Fruit fly (Drosophila melanogaster): ENCODE results near the gene CG43091.

The CG43091 gene

DNA sequence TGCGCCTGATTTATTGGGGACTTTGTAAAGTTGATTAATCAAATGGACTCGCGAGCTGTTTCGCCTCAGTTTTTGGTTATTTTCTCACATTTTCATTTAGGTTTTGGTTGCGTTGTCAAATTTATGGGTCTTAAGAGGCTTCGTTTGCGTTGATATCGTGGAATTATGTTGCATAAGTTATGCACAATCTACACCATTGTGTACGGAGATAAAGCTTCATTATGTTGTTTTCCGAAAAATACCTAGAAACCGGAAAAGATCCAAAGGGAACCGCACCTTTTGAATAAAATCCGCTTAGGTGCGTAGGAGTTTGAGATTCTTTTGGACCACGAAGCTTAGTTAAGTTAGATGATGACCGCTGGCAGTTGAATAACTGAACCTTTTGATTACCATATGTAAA, 11.4 kb downstream of the CG43091 start:
- peak in 1 of 2 experiments; percentile 78 for TF ChIP-seq Pdp1 (GFP tag; optimal IDR thresholded peaks at IDR 0.05)
- no peak for TF ChIP-seq CG31224 (GFP tag; IDR thresholded peaks at IDR 0.05)
- no peak for TF ChIP-seq CG17359 (tag; optimal IDR thresholded peaks at IDR 0.05)
- no peak for TF ChIP-seq CG17361 (GFP tag; IDR thresholded peaks at IDR 0.05)
- TF ChIP-seq oc (tag; optimal IDR thresholded peaks at IDR 0.05), result peak; percentile 77
- TF ChIP-seq sens (GFP tag), result peak; percentile 26

DNA sequence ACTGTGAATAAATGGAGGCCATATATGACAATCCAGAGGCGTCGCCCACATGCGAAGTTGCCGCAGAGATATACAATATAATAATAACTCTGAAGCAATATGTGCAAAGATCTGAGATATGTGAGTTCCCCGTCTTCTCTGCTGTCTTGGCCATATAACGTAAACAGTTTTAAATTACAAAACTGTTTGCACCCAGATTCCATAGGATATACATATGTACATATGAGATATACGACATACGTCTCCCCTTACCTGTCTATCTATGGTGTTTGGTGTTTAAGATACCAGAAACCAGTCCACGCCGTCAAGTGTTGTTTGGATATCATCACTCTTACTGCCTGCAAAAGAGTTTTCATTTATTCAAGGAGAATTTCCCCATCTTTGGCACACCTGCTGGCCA, 12.2 kb downstream of the CG43091 start:
- TF ChIP-seq Ptx1 (GFP tag; IDR thresholded peaks at IDR 0.05) (no peak), sens (GFP tag) (peak; percentile 50), hkb (optimal IDR thresholded peaks at IDR 0.05) (no peak), hkb (GFP tag; IDR thresholded peaks at IDR 0.05) (peak; percentile 40), CG12769 (tag; optimal IDR thresholded peaks at IDR 0.05) (no peak), Med (GFP tag) (peak; percentile 61), CG6813 (GFP tag; optimal IDR thresholded peaks at IDR 0.05) (peak; percentile 43), CG13296 (GFP tag; optimal IDR thresholded peaks at IDR 0.05) (peak; percentile 25), CG7987 (GFP tag; optimal IDR thresholded peaks at IDR 0.05) (peak; percentile 7), chinmo (GFP tag; IDR thresholded peaks at IDR 0.05; ENCODE audit: partially characterized antibody) (0 out of 4 replicates have a peak, but pooled peaks have one; percentile 49), br (optimal IDR thresholded peaks at IDR 0.05) (no peak), CG6765 (GFP tag; optimal IDR thresholded peaks at IDR 0.05) (peak; percentile 28), CG14965 (GFP tag; optimal IDR thresholded peaks at IDR 0.05; ENCODE audit: borderline replicate concordance) (no peak), onecut (GFP tag; IDR thresholded peaks at IDR 0.05) (peak; percentile 5; the same call in 1 of the 2 replicates), tap (tag; optimal IDR thresholded peaks at IDR 0.05) (peak; percentile 9), stc (GFP tag; IDR thresholded peaks at IDR 0.05) (no peak), CG8281 (tag; optimal IDR thresholded peaks at IDR 0.05) (peak; percentile 6), slou (GFP tag; optimal IDR thresholded peaks at IDR 0.05) (no peak), dmrt99B (tag; optimal IDR thresholded peaks at IDR 0.05) (peak; percentile 18), CG13894 (tag; optimal IDR thresholded peaks at IDR 0.05) (peak; percentile 9), so (GFP tag; IDR thresholded peaks at IDR 0.05) (peak; percentile 63; the same call in 1 of the 3 replicates), CG32532 (GFP tag; IDR thresholded peaks at IDR 0.05) (no peak), fru (optimal IDR thresholded peaks at IDR 0.05) (no peak), Fer1 (GFP tag; optimal IDR thresholded peaks at IDR 0.05) (peak; percentile 3), MTF-1 (GFP tag; optimal IDR thresholded peaks at IDR 0.05; ENCODE audit: borderline replicate concordance) (peak; percentile 4), Blimp-1 (GFP tag; optimal IDR thresholded peaks at IDR 0.05) (peak; percentile 4), Meics (GFP tag; optimal IDR thresholded peaks at IDR 0.05) (no peak), MBD-R2 (GFP tag; IDR thresholded peaks at IDR 0.05) (no peak), CG1233 (GFP tag; optimal IDR thresholded peaks at IDR 0.05) (peak; percentile 6), CG7357 (GFP tag; IDR thresholded peaks at IDR 0.05) (no peak), Fer2 (tag; optimal IDR thresholded peaks at IDR 0.05) (no peak), sug (tag; optimal IDR thresholded peaks at IDR 0.05) (no peak), sr (GFP tag; IDR thresholded peaks at IDR 0.05) (0 out of 3 replicates have a peak, but pooled peaks have one; percentile 14), Scr (GFP tag; IDR thresholded peaks at IDR 0.05; ENCODE audit: partially characterized antibody) (no peak), Asciz (GFP tag; optimal IDR thresholded peaks at IDR 0.05) (peak; percentile 22)

Measured in whole organism, embryonic.